Worm (Caenorhabditis elegans): ENCODE data around the gene T05A12.3.

T05A12.3 gene

DNA sequence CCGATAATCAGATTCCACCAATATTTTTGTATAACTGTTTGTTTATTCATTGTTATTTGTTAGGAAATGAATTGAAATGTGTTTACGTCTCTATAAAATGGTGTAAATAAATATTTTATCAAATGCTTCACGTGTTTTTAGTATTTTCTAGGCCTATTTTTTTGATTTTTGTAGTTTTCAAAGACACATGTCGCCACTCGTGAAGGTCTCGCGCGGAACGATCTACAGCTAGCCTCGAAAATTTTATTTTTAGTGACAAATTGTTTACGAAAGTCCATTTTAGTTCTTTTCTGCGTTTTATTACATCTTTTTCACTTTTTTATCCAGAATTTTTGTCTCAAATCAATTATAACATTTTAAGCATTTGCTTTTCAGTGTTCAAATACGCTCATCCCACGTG is 16.1 kb upstream of the T05A12.3 start, which contains the start of gene T22D1.5:
TSS of gene T22D1.5 (plus strand) at position 376 of the 400 bp plus-strand sequence.
- no peak for TF ChIP-seq unc-55 (GFP tag; optimal IDR thresholded peaks at IDR 0.05)
- TF ChIP-seq Y22D7AL.16 (tag; optimal IDR thresholded peaks at IDR 0.05) = no peak
- no peak for TF ChIP-seq ceh-9 (tag; optimal IDR thresholded peaks at IDR 0.05)
- no peak for TF ChIP-seq elt-4 (tag; optimal IDR thresholded peaks at IDR 0.05)
- no peak for TF ChIP-seq ceh-18 (tag; optimal IDR thresholded peaks at IDR 0.05)
- no peak for TF ChIP-seq ahr-1 (tag; optimal IDR thresholded peaks at IDR 0.05)
- no peak for TF ChIP-seq che-1 (tag; optimal IDR thresholded peaks at IDR 0.05)
- no peak for TF ChIP-seq F13H6.1 (tag; optimal IDR thresholded peaks at IDR 0.05)
- TF ChIP-seq zip-5 (tag; optimal IDR thresholded peaks at IDR 0.05) = no peak
- TF ChIP-seq hlh-6 (tag; optimal IDR thresholded peaks at IDR 0.05) = no peak
- TF ChIP-seq K02D7.2 (tag; optimal IDR thresholded peaks at IDR 0.05) = no peak
- no peak for TF ChIP-seq nfya-1 (tag; optimal IDR thresholded peaks at IDR 0.05)
- TF ChIP-seq sox-4 (tag; optimal IDR thresholded peaks at IDR 0.05) = no peak
- no peak for TF ChIP-seq ceh-24 (tag; optimal IDR thresholded peaks at IDR 0.05)
- no peak for TF ChIP-seq ceh-19 (GFP tag; optimal IDR thresholded peaks at IDR 0.05)
- TF ChIP-seq mec-3 (tag; optimal IDR thresholded peaks at IDR 0.05; ENCODE audit: borderline replicate concordance) = no peak
- TF ChIP-seq T23F11.4 (GFP tag; optimal IDR thresholded peaks at IDR 0.05) = no peak

- TF ChIP-seq syd-9 (tag; optimal IDR thresholded peaks at IDR 0.05) (no peak), ceh-9 (tag; optimal IDR thresholded peaks at IDR 0.05) (no peak), Y22D7AL.16 (tag; optimal IDR thresholded peaks at IDR 0.05) (no peak), tbx-2 (tag; optimal IDR thresholded peaks at IDR 0.05) (no peak), K09A11.1 (tag; optimal IDR thresholded peaks at IDR 0.05; ENCODE audit: insufficient read depth) (no peak), pqm-1 (tag; optimal IDR thresholded peaks at IDR 0.05) (no peak), nhr-232 (tag; optimal IDR thresholded peaks at IDR 0.05) (no peak), F13H6.1 (tag; optimal IDR thresholded peaks at IDR 0.05) (no peak), pag-3 (tag; optimal IDR thresholded peaks at IDR 0.05; ENCODE audit: borderline replicate concordance) (no peak)
Observed at ce11 chrIV:6883342-6883741, 4.1 kb downstream of the T05A12.3 start, which contains the start of gene tre-2. Gene tre-2 (minus strand): TSS chrIV:6883442.

- TF ChIP-seq dve-1 (tag; optimal IDR thresholded peaks at IDR 0.05) (no peak), ceh-30 (tag; optimal IDR thresholded peaks at IDR 0.05) (no peak), hlh-8 (tag; optimal IDR thresholded peaks at IDR 0.05) (no peak), hlh-15 (tag; optimal IDR thresholded peaks at IDR 0.05) (no peak), ceh-18 (tag; optimal IDR thresholded peaks at IDR 0.05) (peak; percentile 58), ceh-31 (tag; optimal IDR thresholded peaks at IDR 0.05) (peak; percentile 41), tbx-2 (tag; optimal IDR thresholded peaks at IDR 0.05) (peak; percentile 10), K02D7.2 (tag; optimal IDR thresholded peaks at IDR 0.05) (no peak), ceh-24 (tag; optimal IDR thresholded peaks at IDR 0.05) (no peak), ref-2 (tag; optimal IDR thresholded peaks at IDR 0.05) (no peak), pha-2 (tag; optimal IDR thresholded peaks at IDR 0.05) (no peak), T23F11.4 (GFP tag; optimal IDR thresholded peaks at IDR 0.05) (no peak), ceh-6 (GFP tag; optimal IDR thresholded peaks at IDR 0.05) (no peak)
Observed at ce11 chrIV:6881183-6881582, 6.3 kb downstream of the T05A12.3 start.

- TF ChIP-seq elt-2 (tag; optimal IDR thresholded peaks at IDR 0.05) (peak; percentile 13), fkh-10 (GFP tag; optimal IDR thresholded peaks at IDR 0.05) (no peak)
Observed at ce11 chrIV:6880415-6880814, 7.0 kb downstream of the T05A12.3 start.

DNA sequence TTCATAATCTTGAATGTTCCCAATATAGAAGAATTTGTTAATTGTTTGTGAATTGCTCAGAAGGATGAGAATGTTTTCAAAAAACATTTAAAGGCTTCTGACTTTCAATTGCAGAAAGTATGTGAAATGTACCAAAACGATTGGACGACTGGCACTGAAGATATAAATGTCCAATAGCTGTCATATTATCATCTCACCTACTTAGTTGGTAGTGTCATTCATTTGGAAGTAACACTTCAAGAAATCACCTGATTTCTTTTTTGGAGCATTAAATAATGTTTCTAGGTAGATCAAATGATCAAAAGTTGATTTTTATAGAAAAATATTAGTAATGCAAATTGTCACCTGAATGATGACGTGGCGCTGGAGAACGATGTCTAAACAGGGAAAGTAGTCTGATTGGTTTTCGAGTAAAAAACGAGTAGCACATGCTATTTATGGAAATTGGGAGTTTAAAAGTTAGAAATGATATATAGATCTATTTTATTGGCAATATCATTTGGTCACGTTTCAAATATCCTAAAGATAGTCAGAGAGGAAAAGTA is 7.7 kb downstream of the T05A12.3 start:
- TF ChIP-seq dmd-4 (tag; optimal IDR thresholded peaks at IDR 0.05; ENCODE audit: borderline replicate concordance) (no peak), K09A11.1 (tag; optimal IDR thresholded peaks at IDR 0.05; ENCODE audit: insufficient read depth) (no peak), npax-4 (tag; optimal IDR thresholded peaks at IDR 0.05) (no peak), unc-3 (GFP tag; conservative IDR thresholded peaks at IDR 0.05) (no peak), unc-3 (tag; optimal IDR thresholded peaks at IDR 0.05) (no peak), unc-86 (tag; optimal IDR thresholded peaks at IDR 0.05) (no peak), ceh-45 (GFP tag; IDR thresholded peaks at IDR 0.05) (no peak), syd-9 (tag; optimal IDR thresholded peaks at IDR 0.05) (no peak), fkh-6 (tag; optimal IDR thresholded peaks at IDR 0.05) (no peak), K02D7.2 (tag; optimal IDR thresholded peaks at IDR 0.05) (no peak), ceh-19 (GFP tag; optimal IDR thresholded peaks at IDR 0.05) (no peak), pat-9 (tag; optimal IDR thresholded peaks at IDR 0.05) (no peak), ceh-6 (GFP tag; optimal IDR thresholded peaks at IDR 0.05) (no peak), gmeb-2 (tag; optimal IDR thresholded peaks at IDR 0.05) (no peak)

Measured in whole organism, late embryonic.